Worm (Caenorhabditis elegans): ENCODE results near the gene nas-3.

- TF ChIP-seq nfyb-1 (GFP tag; IDR thresholded peaks at IDR 0.05) (no peak), gei-17 (GFP tag; optimal IDR thresholded peaks at IDR 0.05) (no peak), B0019.2 (GFP tag; conservative IDR thresholded peaks at IDR 0.05) (no peak), hsf-1 (GFP tag; IDR thresholded peaks at IDR 0.05) (no peak)
These were observed 36.9 kb upstream of the nas-3 start for ce11 chrV:9441046-9441445.

All from whole organism, young adult.